Fruit fly (Drosophila melanogaster): ENCODE measurements around the gene CG1764.

Gene CG1764

dm6 chrX:13329572-13330046, 27.4 kb upstream of the CG1764 start, which contains the start of gene Prx2 (continued):
- TF ChIP-seq CG3032 (tag; optimal IDR thresholded peaks at IDR 0.05) (no peak), Blimp-1 (GFP tag; optimal IDR thresholded peaks at IDR 0.05) (no peak), Ets96B (tag; optimal IDR thresholded peaks at IDR 0.05) (no peak), dsx (GFP tag; optimal IDR thresholded peaks at IDR 0.05; ENCODE audit: poor library complexity, severe bottlenecking) (no peak), CG16779 (tag; optimal IDR thresholded peaks at IDR 0.05) (peak; percentile 44), CG4318 (GFP tag; optimal IDR thresholded peaks at IDR 0.05) (no peak), fkh (GFP tag; optimal IDR thresholded peaks at IDR 0.05) (no peak), Eip75B (GFP tag; optimal IDR thresholded peaks at IDR 0.05) (peak; percentile 4), Eip78C (GFP tag) (peak; percentile 22), Sox15 (GFP tag; optimal IDR thresholded peaks at IDR 0.05) (no peak), CG8319 (GFP tag; optimal IDR thresholded peaks at IDR 0.05) (no peak), CG15336 (GFP tag; IDR thresholded peaks at IDR 0.05) (peak; percentile 52; the same call in 1 of the 2 replicates), CG9139 (GFP tag; optimal IDR thresholded peaks at IDR 0.05) (peak; percentile 46), CG11902 (GFP tag; optimal IDR thresholded peaks at IDR 0.05) (no peak), ss (GFP tag; optimal IDR thresholded peaks at IDR 0.05) (peak; percentile 0 to 49), acj6 (GFP tag; optimal IDR thresholded peaks at IDR 0.05) (no peak), CG11762 (GFP tag; optimal IDR thresholded peaks at IDR 0.05; ENCODE audit: insufficient read depth) (no peak), Smox (GFP tag; optimal IDR thresholded peaks at IDR 0.05) (peak; percentile 6), Hr38 (GFP tag; optimal IDR thresholded peaks at IDR 0.05) (no peak), CG34406 (GFP tag; optimal IDR thresholded peaks at IDR 0.05) (no peak), achi (GFP tag; optimal IDR thresholded peaks at IDR 0.05) (peak; percentile 26), CG7368 (GFP tag; optimal IDR thresholded peaks at IDR 0.05) (peak; percentile 9), dac (GFP tag; optimal IDR thresholded peaks at IDR 0.05) (no peak), CG10669 (GFP tag; optimal IDR thresholded peaks at IDR 0.05) (no peak), CG11294 (GFP tag; IDR thresholded peaks at IDR 0.05) (peak; percentile 15; the same call in 1 of the 2 replicates), Ets21C (GFP tag; optimal IDR thresholded peaks at IDR 0.05) (no peak), CG6854 (GFP tag; optimal IDR thresholded peaks at IDR 0.05) (peak; percentile 72), CG32006 (GFP tag; optimal IDR thresholded peaks at IDR 0.05) (no peak)

dm6 chrX:13325310-13325709, 23.1 kb upstream of the CG1764 start:
- no peak for TF ChIP-seq CG4318 (GFP tag; optimal IDR thresholded peaks at IDR 0.05)
- TF ChIP-seq Blimp-1 (GFP tag; optimal IDR thresholded peaks at IDR 0.05) = no peak
- TF ChIP-seq eg (GFP tag; IDR thresholded peaks at IDR 0.05) = peak; percentile 41; the same call in 1 of the 3 replicates
- no peak for TF ChIP-seq salr (GFP tag; optimal IDR thresholded peaks at IDR 0.05)
- TF ChIP-seq CG6276 (GFP tag; optimal IDR thresholded peaks at IDR 0.05) = peak; percentile 47
- TF ChIP-seq pdm3 (GFP tag; optimal IDR thresholded peaks at IDR 0.05) = peak; percentile 25
- no peak for TF ChIP-seq net (GFP tag; optimal IDR thresholded peaks at IDR 0.05)
- no peak for TF ChIP-seq CG6854 (GFP tag; optimal IDR thresholded peaks at IDR 0.05)
- peak; percentile 51 for TF ChIP-seq Eip78C (GFP tag)
- TF ChIP-seq fd85E (GFP tag; optimal IDR thresholded peaks at IDR 0.05) = no peak
- TF ChIP-seq CG3032 (tag; optimal IDR thresholded peaks at IDR 0.05) = no peak
- no peak for TF ChIP-seq CG10669 (GFP tag; optimal IDR thresholded peaks at IDR 0.05)
- no peak for TF ChIP-seq acj6 (GFP tag; optimal IDR thresholded peaks at IDR 0.05)
- TF ChIP-seq CG34406 (GFP tag; optimal IDR thresholded peaks at IDR 0.05) = no peak
- no peak for TF ChIP-seq CG7368 (GFP tag; optimal IDR thresholded peaks at IDR 0.05)
- TF ChIP-seq topi (GFP tag; optimal IDR thresholded peaks at IDR 0.05) = peak; percentile 6
- no peak for TF ChIP-seq CG10631 (GFP tag; optimal IDR thresholded peaks at IDR 0.05)
- no peak for TF ChIP-seq Ets96B (tag; optimal IDR thresholded peaks at IDR 0.05)
- TF ChIP-seq fkh (GFP tag; optimal IDR thresholded peaks at IDR 0.05) = no peak
- no peak for TF ChIP-seq ss (GFP tag; optimal IDR thresholded peaks at IDR 0.05)
- no peak for TF ChIP-seq Eip93F (GFP tag; optimal IDR thresholded peaks at IDR 0.05)
- TF ChIP-seq CG32006 (GFP tag; optimal IDR thresholded peaks at IDR 0.05) = peak; percentile 43
- TF ChIP-seq CG16779 (tag; optimal IDR thresholded peaks at IDR 0.05) = no peak
- TF ChIP-seq Ets21C (GFP tag; optimal IDR thresholded peaks at IDR 0.05) = no peak
- no peak for TF ChIP-seq CG11902 (GFP tag; optimal IDR thresholded peaks at IDR 0.05)
- TF ChIP-seq CG1621 (tag; optimal IDR thresholded peaks at IDR 0.05) = no peak
- TF ChIP-seq Hr4 (GFP tag; optimal IDR thresholded peaks at IDR 0.05) = no peak
- TF ChIP-seq dsx (GFP tag; optimal IDR thresholded peaks at IDR 0.05; ENCODE audit: poor library complexity, severe bottlenecking) = no peak
- peak; percentile 54 for TF ChIP-seq CG31627 (GFP tag; optimal IDR thresholded peaks at IDR 0.05)
- TF ChIP-seq CG15336 (GFP tag; IDR thresholded peaks at IDR 0.05) = peak; percentile 53
- TF ChIP-seq vri (GFP tag; optimal IDR thresholded peaks at IDR 0.05) = peak; percentile 16
- TF ChIP-seq Eip75B (GFP tag; optimal IDR thresholded peaks at IDR 0.05) = no peak
- TF ChIP-seq CG8632 (GFP tag; optimal IDR thresholded peaks at IDR 0.05) = no peak
- TF ChIP-seq Sox102F (GFP tag; optimal IDR thresholded peaks at IDR 0.05) = peak; percentile 12
- TF ChIP-seq CG6808 (GFP tag; optimal IDR thresholded peaks at IDR 0.05) = no peak
- no peak for TF ChIP-seq fd59A (GFP tag; optimal IDR thresholded peaks at IDR 0.05)
- TF ChIP-seq CG9139 (GFP tag; optimal IDR thresholded peaks at IDR 0.05) = no peak
- no peak for TF ChIP-seq CG8319 (GFP tag; optimal IDR thresholded peaks at IDR 0.05)
- peak; percentile 49 for TF ChIP-seq Met (GFP tag; optimal IDR thresholded peaks at IDR 0.05)
